Worm (Caenorhabditis elegans) whole organism, L2 larva: ENCODE results near the gene pfk-1.2.

Experiments
- ceh-82 ChIP-seq: fragments of 150-350 bp; optimal IDR thresholded peaks from 2 replicates; lab custom pipeline; 2014; ENCODE audit warnings: missing biosample characterization, missing genetic modification characterization
- nhr-237 ChIP-seq: fragments of 150-350 bp; optimal IDR thresholded peaks from 2 replicates; lab custom pipeline; 2014; ENCODE audit warnings: missing biosample characterization, missing genetic modification characterization

ce11 chrV:9546042-9546581 lies 14.5 kb downstream of the pfk-1.2 start, which contains the start of gene C50F4.6:
- TF ChIP-seq nhr-237 (tag; lab: Kevin White, UChicago) (no peak), ceh-82 (no peak)
